Fruit fly (Drosophila melanogaster): ENCODE data around the gene CG3119.

CG3119 gene

DNA sequence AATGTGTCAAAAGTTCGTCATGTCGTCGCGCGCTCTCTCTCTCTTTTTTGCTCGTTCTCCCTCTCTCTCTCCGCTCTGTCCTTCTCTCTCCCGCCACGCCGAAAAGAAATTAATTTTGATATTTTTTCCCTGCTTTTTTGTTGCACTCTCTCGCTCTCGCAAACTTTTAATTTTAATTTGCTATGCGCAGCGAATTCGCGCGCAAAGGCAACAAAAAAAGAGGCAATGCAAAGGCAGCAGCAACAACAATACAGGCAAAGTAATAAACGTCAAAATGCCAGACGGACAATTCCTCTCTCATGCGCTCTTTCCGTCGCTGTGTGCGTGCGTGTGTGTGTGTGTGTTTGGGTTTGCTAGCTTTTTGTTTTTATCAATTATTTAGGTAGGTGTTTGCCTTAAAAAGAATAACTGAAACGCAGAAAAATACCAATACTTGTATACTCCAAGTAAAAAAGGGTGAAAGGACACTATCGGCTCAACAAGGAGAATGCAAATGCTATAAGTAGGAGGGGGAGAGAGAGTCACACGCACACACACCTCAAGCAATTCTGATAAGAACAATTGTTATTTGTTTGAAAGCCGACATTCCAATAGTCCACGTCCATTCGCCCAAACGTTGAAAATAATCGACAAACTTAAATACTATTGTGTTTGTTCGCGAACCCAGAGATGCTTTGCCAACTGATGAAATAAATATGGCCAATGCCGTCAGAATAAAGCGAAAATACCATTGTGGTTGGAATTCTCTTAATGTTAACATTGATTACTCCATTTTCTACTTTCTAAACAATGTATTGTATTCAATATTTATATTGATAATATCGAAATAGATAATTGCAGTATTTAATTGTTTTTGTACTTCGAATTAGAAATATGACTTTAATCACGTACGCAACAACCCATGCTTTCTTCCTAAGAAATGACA lies 49.2 kb upstream of the CG3119 start (continued):
- TF ChIP-seq CG6808 (GFP tag; optimal IDR thresholded peaks at IDR 0.05): peak; percentile 65
- peak; percentile 14 for TF ChIP-seq CG10669 (GFP tag; optimal IDR thresholded peaks at IDR 0.05)
- TF ChIP-seq Ets96B (tag; optimal IDR thresholded peaks at IDR 0.05): peak; percentile 19
- TF ChIP-seq vri (GFP tag; optimal IDR thresholded peaks at IDR 0.05): peak; percentile 23
- TF ChIP-seq OdsH (GFP tag; optimal IDR thresholded peaks at IDR 0.05): no peak
- TF ChIP-seq CG8319 (GFP tag; optimal IDR thresholded peaks at IDR 0.05): no peak
- peak; percentile 47 for TF ChIP-seq CG6854 (GFP tag; optimal IDR thresholded peaks at IDR 0.05)
- no peak for TF ChIP-seq pdm3 (GFP tag; optimal IDR thresholded peaks at IDR 0.05)

DNA sequence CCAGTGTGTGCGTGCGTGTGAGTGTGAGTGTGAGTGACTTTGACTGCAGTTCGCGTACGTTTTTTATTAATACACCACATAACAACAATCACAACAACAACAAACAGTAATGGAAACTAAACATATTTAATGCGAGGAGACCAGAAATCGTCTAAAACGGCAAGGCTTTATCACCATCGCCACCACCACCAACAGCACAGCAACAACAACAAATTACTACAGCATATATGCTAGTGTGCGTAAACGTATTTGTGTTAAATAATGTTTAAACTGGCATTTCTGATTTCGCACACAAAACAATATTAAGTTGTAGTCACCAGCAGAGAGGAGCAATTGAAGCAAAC lies 48.6 kb upstream of the CG3119 start:
- no peak for TF ChIP-seq fd59A (GFP tag; optimal IDR thresholded peaks at IDR 0.05)
- no peak for TF ChIP-seq Met (GFP tag; optimal IDR thresholded peaks at IDR 0.05)
- TF ChIP-seq svp (GFP tag): peak; percentile 28
- no peak for TF ChIP-seq CG8632 (GFP tag; optimal IDR thresholded peaks at IDR 0.05)
- TF ChIP-seq CG11294 (GFP tag; IDR thresholded peaks at IDR 0.05): no peak
- no peak for TF ChIP-seq Sox102F (GFP tag; optimal IDR thresholded peaks at IDR 0.05)

DNA sequence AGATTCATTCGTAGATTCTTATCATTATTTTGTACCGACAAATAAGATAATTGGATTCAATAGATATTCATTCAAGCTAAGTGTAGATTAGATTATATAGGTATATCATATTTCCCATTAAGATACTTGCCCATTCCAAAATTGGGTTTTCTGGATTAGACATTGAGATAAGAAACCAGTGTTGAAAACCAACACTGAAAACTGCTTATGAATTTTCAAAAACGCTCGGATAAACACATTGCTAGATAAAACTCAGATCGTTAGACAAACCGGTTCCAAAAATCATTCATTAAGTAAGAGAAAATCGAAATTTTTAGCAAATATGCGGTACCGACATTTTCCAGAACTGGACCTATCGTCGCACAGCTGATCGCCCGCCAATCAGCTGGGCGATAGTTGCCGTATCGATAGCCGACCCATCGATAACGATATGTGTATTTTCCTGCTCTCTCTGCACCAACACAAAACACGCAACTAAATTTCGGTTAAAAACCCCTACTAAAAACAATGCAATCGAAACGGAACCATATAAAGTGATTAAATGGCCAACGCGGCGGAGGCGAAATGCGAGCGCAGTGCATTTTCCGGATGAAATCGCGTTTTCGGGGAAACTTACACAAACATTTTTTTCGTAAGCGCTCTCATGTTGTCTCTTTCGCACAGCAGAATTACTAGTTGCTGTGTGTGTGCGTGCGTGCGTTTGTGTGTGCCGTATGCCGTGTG lies 48.0 kb upstream of the CG3119 start, which contains the start of the genes NTPase and lilli:
Gene NTPase, minus strand, starts transcription at position 348 of the 723 bp plus-strand sequence.
Gene lilli, plus strand, starts transcription at position 427 of the 723 bp plus-strand sequence.
- TF ChIP-seq cyc (GFP tag; optimal IDR thresholded peaks at IDR 0.05) (peak; percentile 61), CG3032 (tag; optimal IDR thresholded peaks at IDR 0.05) (no peak), CG7368 (GFP tag; optimal IDR thresholded peaks at IDR 0.05) (peak; percentile 56), CG1621 (tag; optimal IDR thresholded peaks at IDR 0.05) (no peak), Ets21C (GFP tag; optimal IDR thresholded peaks at IDR 0.05) (peak; percentile 31), Eip93F (GFP tag; optimal IDR thresholded peaks at IDR 0.05) (no peak), Lpt (GFP tag; optimal IDR thresholded peaks at IDR 0.05) (no peak), CG8632 (GFP tag; optimal IDR thresholded peaks at IDR 0.05) (peak; percentile 3), Ets96B (tag; optimal IDR thresholded peaks at IDR 0.05) (no peak), fd59A (GFP tag; optimal IDR thresholded peaks at IDR 0.05) (no peak), CG8319 (GFP tag; optimal IDR thresholded peaks at IDR 0.05) (peak; percentile 59), lz (GFP tag; optimal IDR thresholded peaks at IDR 0.05) (peak; percentile 67), svp (GFP tag) (peak; percentile 35), OdsH (GFP tag; optimal IDR thresholded peaks at IDR 0.05) (peak; percentile 56), Smox (GFP tag; optimal IDR thresholded peaks at IDR 0.05) (peak; percentile 63), CG16779 (tag; optimal IDR thresholded peaks at IDR 0.05) (peak; percentile 19), CG6276 (GFP tag; optimal IDR thresholded peaks at IDR 0.05) (no peak), CG6792 (GFP tag; optimal IDR thresholded peaks at IDR 0.05) (peak; percentile 35), Sox14 (GFP tag; optimal IDR thresholded peaks at IDR 0.05) (peak; percentile 10), CG3919 (GFP tag; optimal IDR thresholded peaks at IDR 0.05) (peak; percentile 69), Sox15 (GFP tag; optimal IDR thresholded peaks at IDR 0.05) (peak; percentile 34), eg (GFP tag; IDR thresholded peaks at IDR 0.05) (peak; percentile 59), CG4318 (GFP tag; optimal IDR thresholded peaks at IDR 0.05) (no peak), Met (GFP tag; optimal IDR thresholded peaks at IDR 0.05) (peak; percentile 42), achi (GFP tag; optimal IDR thresholded peaks at IDR 0.05) (peak; percentile 46), CG11762 (GFP tag; optimal IDR thresholded peaks at IDR 0.05; ENCODE audit: insufficient read depth) (peak; percentile 55), Sox102F (GFP tag; optimal IDR thresholded peaks at IDR 0.05) (peak; percentile 68), CG32006 (GFP tag; optimal IDR thresholded peaks at IDR 0.05) (no peak), CG11902 (GFP tag; optimal IDR thresholded peaks at IDR 0.05) (peak; percentile 20), acj6 (GFP tag; optimal IDR thresholded peaks at IDR 0.05) (peak; percentile 62), Blimp-1 (GFP tag; optimal IDR thresholded peaks at IDR 0.05) (no peak), CG6854 (GFP tag; optimal IDR thresholded peaks at IDR 0.05) (no peak), CG6808 (GFP tag; optimal IDR thresholded peaks at IDR 0.05) (peak; percentile 1), ss (GFP tag; optimal IDR thresholded peaks at IDR 0.05) (peak in 1 of 2 experiments; percentile 16), CG10631 (GFP tag; optimal IDR thresholded peaks at IDR 0.05) (peak; percentile 73), Gug (GFP tag; IDR thresholded peaks at IDR 0.05) (no peak), fd85E (GFP tag; optimal IDR thresholded peaks at IDR 0.05) (peak; percentile 19), net (GFP tag; optimal IDR thresholded peaks at IDR 0.05) (no peak), CG8119 (GFP tag; IDR thresholded peaks at IDR 0.05) (no peak)

Data from whole organism, prepupa.